Worm (Caenorhabditis elegans) whole organism, mixed stage, embryonic: ENCODE measurements around the gene pitr-2.

Experiments used
- bed-3 ChIP-seq: fragments of 200-800 bp; sonication (Bioruptor generic); optimal IDR thresholded peaks from 3 replicates; lab custom pipeline; 2018; ENCODE audit warnings: mild to moderate bottlenecking, missing genetic modification characterization, moderate library complexity, missing compliant biosample characterization
- drap-1 ChIP-seq: fragments of 200-800 bp; sonication (Bioruptor generic); optimal IDR thresholded peaks from 3 replicates; lab custom pipeline; 2018; ENCODE audit warnings: mild to moderate bottlenecking, missing genetic modification characterization, missing compliant biosample characterization
- elt-1 ChIP-seq: sonication (generic microtip); optimal IDR thresholded peaks from 2 replicates; lab custom pipeline; 2017; ENCODE audit warnings: missing genetic modification characterization, mild to moderate bottlenecking, missing compliant biosample characterization, antibody characterized with exemption, moderate library complexity, borderline replicate concordance; ENCODE audit not compliant: insufficient read depth
- flh-1 ChIP-seq: fragments of 200-800 bp; sonication (Bioruptor generic); optimal IDR thresholded peaks from 2 replicates; lab custom pipeline; 2018; ENCODE audit warnings: mild to moderate bottlenecking, missing genetic modification characterization, moderate library complexity, missing compliant biosample characterization
- lin-13 ChIP-seq: fragments of 150-350 bp; optimal IDR thresholded peaks from 2 replicates; lab custom pipeline; 2014; ENCODE audit warnings: missing biosample characterization, missing genetic modification characterization
- mep-1 ChIP-seq: fragments of 150-350 bp; optimal IDR thresholded peaks from 2 replicates; lab custom pipeline; 2017; ENCODE audit warnings: missing biosample characterization, missing genetic modification reagents, missing genetic modification characterization, inconsistent platforms
- nhr-237 ChIP-seq: fragments of 150-350 bp; optimal IDR thresholded peaks from 2 replicates; lab custom pipeline; 2014; ENCODE audit warnings: missing biosample characterization, missing genetic modification characterization
- pha-4 ChIP-seq: fragments of 150-350 bp; optimal IDR thresholded peaks from 2 replicates; lab custom pipeline; 2018; ENCODE audit warnings: missing biosample characterization, missing genetic modification reagents, missing genetic modification characterization
- tbx-8 ChIP-seq: fragments of 200-800 bp; sonication (Bioruptor generic); optimal IDR thresholded peaks from 2 replicates; lab custom pipeline; 2018; ENCODE audit warnings: mild to moderate bottlenecking, missing genetic modification characterization, moderate library complexity, missing compliant biosample characterization
- unc-120 ChIP-seq: sonication (generic microtip); optimal IDR thresholded peaks from 2 replicates; lab custom pipeline; 2017; ENCODE audit warnings: missing genetic modification characterization, missing compliant biosample characterization; ENCODE audit not compliant: poor library complexity, severe bottlenecking
- unc-39 ChIP-seq: fragments of 150-350 bp; optimal IDR thresholded peaks from 2 replicates; lab custom pipeline; 2014; ENCODE audit warnings: missing biosample characterization, missing genetic modification characterization
- ztf-11 ChIP-seq: fragments of 150-350 bp; optimal IDR thresholded peaks from 2 replicates; lab custom pipeline; 2014; ENCODE audit warnings: missing biosample characterization, missing genetic modification characterization

- no peak for TF ChIP-seq elt-1
- no peak for TF ChIP-seq pha-4 (tag; lab: Kevin White, UChicago)
- no peak for TF ChIP-seq tbx-8 (GFP tag; lab: Kevin White, UChicago)
- TF ChIP-seq nhr-237 (tag; lab: Kevin White, UChicago) = no peak
- no peak for TF ChIP-seq bed-3 (GFP tag; lab: Kevin White, UChicago)
- no peak for TF ChIP-seq flh-1 (GFP tag; lab: Kevin White, UChicago)
- TF ChIP-seq mep-1 (tag; lab: Kevin White, UChicago) = no peak
- no peak for TF ChIP-seq unc-120 (tag; lab: Kevin White, UChicago)
- no peak for TF ChIP-seq drap-1
- no peak for TF ChIP-seq unc-39 (tag; lab: Kevin White, UChicago)
- TF ChIP-seq ztf-11 (tag; lab: Kevin White, UChicago) = no peak
- TF ChIP-seq lin-13 (tag; lab: Kevin White, UChicago) = no peak
Observed at ce11 chrV:9128562-9128961, 9.0 kb downstream of the pitr-2 start.
